Fruit fly (Drosophila melanogaster): ENCODE results near the gene ORY.
"Not testable (repeated sequence)": the region's sequence is repeated elsewhere in the genome, so short reads cannot be mapped to it uniquely, and the experiment has no call there.

The ORY gene

DNA sequence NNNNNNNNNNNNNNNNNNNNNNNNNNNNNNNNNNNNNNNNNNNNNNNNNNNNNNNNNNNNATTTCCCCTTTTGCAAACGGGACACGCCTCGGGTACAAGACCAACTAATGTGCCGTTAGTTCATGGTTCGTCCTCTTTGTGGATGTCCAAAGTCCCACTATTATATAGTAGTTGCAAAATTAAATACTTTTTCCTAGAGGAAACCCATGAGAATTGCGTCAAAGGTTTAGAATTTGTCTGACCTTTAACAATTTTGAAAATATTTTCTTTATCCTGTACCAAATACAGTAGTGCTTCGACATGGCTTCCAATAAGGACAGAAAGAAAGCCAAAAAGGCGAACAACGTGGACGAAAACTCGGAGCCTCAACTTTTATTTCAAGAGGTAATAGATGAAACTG, at the start of gene ORY:
ORY (plus strand) TSS at position 301 of the 400 bp plus-strand sequence.
- TF ChIP-seq CTCF (optimal IDR thresholded peaks at IDR 0.05): no peak
- no peak for TF ChIP-seq CG8478 (optimal IDR thresholded peaks at IDR 0.05)

DNA sequence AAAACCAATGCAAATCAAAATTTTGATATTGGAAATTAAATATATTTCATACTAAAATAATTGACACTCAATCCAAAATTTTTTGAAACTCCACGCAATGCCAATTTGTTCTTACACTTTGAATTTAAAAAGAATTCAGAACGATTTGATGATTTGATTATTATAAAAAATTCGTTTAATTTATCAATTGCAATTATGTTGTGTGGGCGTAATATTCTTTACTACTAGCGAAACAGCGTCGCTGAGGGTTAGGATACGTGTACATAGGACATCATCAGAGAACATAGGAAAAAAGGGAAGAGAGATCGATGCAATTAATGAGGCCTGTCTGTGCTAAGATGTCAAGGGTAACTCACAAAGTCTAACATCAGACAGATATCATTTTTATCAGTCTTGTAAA, 20.9 kb upstream of the ORY start, which contains the start of gene Pp1-Y2:
Pp1-Y2 (minus strand) TSS at position 101 of the 400 bp plus-strand sequence.
- TF ChIP-seq CG8478 (optimal IDR thresholded peaks at IDR 0.05) (no peak), CTCF (optimal IDR thresholded peaks at IDR 0.05) (no peak)

DNA sequence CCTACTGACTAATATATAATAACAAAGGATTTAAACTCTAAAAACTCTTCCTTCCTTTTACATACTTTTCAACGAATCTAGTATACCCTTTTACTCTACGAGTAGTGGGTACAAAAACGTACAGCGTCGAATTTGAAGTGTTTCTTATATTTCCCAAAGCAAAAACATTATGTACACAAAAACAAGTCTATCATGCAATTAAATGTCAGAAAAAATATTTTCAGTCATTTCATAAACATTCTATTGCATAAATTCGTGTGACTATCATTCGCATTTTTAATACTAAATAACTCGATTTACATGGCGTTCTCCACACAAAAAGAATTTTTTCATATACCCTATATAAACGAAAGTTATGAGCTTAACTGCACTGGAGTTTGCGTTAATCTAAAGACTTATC, 88.2 kb downstream of the ORY start, which contains the start of gene CCY:
CCY (plus strand) TSS at position 301 of the 400 bp plus-strand sequence.
- not testable (repeated sequence) for TF ChIP-seq CG8478, CTCF (optimal IDR thresholded peaks at IDR 0.05)
